Fruit fly (Drosophila melanogaster): ENCODE data around the gene Grx1.
A peak's percentile ranks its signal among the peaks of the same experiment; 100 is the strongest.

Grx1 gene

dm6 chr3L:18867521-18867920, 1.5 kb upstream of the Grx1 start, which contains the start of gene Dysb (continued):
- TF ChIP-seq tll (GFP tag; optimal IDR thresholded peaks at IDR 0.05) (no peak), CG30403 (GFP tag; optimal IDR thresholded peaks at IDR 0.05) (peak; percentile 84), CG7745 (tag; optimal IDR thresholded peaks at IDR 0.05) (peak; percentile 24), CG30020 (tag; optimal IDR thresholded peaks at IDR 0.05) (peak; percentile 57), ac (GFP tag; optimal IDR thresholded peaks at IDR 0.05) (peak; percentile 47), Spps (tag; optimal IDR thresholded peaks at IDR 0.05) (peak; percentile 68), dati (GFP tag; IDR thresholded peaks at IDR 0.05) (peak; percentile 81), NK7.1 (GFP tag; optimal IDR thresholded peaks at IDR 0.05) (peak; percentile 9), CG11723 (GFP tag; optimal IDR thresholded peaks at IDR 0.05) (peak; percentile 75), sim (GFP tag; IDR thresholded peaks at IDR 0.05) (peak; percentile 72), CG10462 (GFP tag; optimal IDR thresholded peaks at IDR 0.05) (peak; percentile 45), CG8478 (optimal IDR thresholded peaks at IDR 0.05) (no peak), CG7928 (GFP tag; optimal IDR thresholded peaks at IDR 0.05) (peak; percentile 9), Opbp (GFP tag; IDR thresholded peaks at IDR 0.05; ENCODE audit: partially characterized antibody) (no peak), CG9215 (GFP tag; IDR thresholded peaks at IDR 0.05) (no peak; the same call in 1 of the 2 replicates), CG9727 (GFP tag; optimal IDR thresholded peaks at IDR 0.05) (peak; percentile 88), h (optimal IDR thresholded peaks at IDR 0.05) (no peak), Dip2 (GFP tag; IDR thresholded peaks at IDR 0.05) (no peak), lilli (GFP tag; optimal IDR thresholded peaks at IDR 0.05) (peak; percentile 84), CG8765 (GFP tag; IDR thresholded peaks at IDR 0.05) (peak; percentile 74), CG4424 (GFP tag; optimal IDR thresholded peaks at IDR 0.05) (peak; percentile 79), MTF-1 (GFP tag; optimal IDR thresholded peaks at IDR 0.05; ENCODE audit: borderline replicate concordance) (peak; percentile 84), E2f1 (GFP tag; IDR thresholded peaks at IDR 0.05) (peak; percentile 91), CG16815 (GFP tag; optimal IDR thresholded peaks at IDR 0.05) (peak; percentile 72), CG4360 (GFP tag; IDR thresholded peaks at IDR 0.05) (no peak; the same call in 1 of the 2 replicates), gt (GFP tag; IDR thresholded peaks at IDR 0.05) (peak; percentile 10; the same call in 1 of the 2 replicates), aop (GFP tag; IDR thresholded peaks at IDR 0.05) (peak; percentile 74), peb (GFP tag; IDR thresholded peaks at IDR 0.05) (peak; percentile 73), cg (GFP tag; optimal IDR thresholded peaks at IDR 0.05) (no peak), HmgD (GFP tag; optimal IDR thresholded peaks at IDR 0.05) (no peak), CG14965 (GFP tag; optimal IDR thresholded peaks at IDR 0.05; ENCODE audit: borderline replicate concordance) (no peak), rib (GFP tag; IDR thresholded peaks at IDR 0.05) (peak; percentile 81), Dll (GFP tag; IDR thresholded peaks at IDR 0.05; ENCODE audit: partially characterized antibody) (peak; percentile 60; the same call in 3 of the 4 replicates), slp2 (GFP tag; optimal IDR thresholded peaks at IDR 0.05) (peak; percentile 51), Fer1 (GFP tag; optimal IDR thresholded peaks at IDR 0.05) (peak; percentile 90), Hr51 (GFP tag; optimal IDR thresholded peaks at IDR 0.05) (peak; percentile 33 to 91), hkb (optimal IDR thresholded peaks at IDR 0.05) (no peak), hkb (GFP tag; IDR thresholded peaks at IDR 0.05) (peak; percentile 95), Stat92E (GFP tag; optimal IDR thresholded peaks at IDR 0.05) (peak in 1 of 3 experiments; percentile 68), CG5953 (GFP tag; IDR thresholded peaks at IDR 0.05) (peak; percentile 91), CG3065 (GFP tag; optimal IDR thresholded peaks at IDR 0.05) (no peak), Hmx (GFP tag; optimal IDR thresholded peaks at IDR 0.05) (peak; percentile 23), org-1 (GFP tag; optimal IDR thresholded peaks at IDR 0.05) (peak; percentile 45), CG6272 (GFP tag; IDR thresholded peaks at IDR 0.05) (peak; percentile 64; the same call in 1 of the 2 replicates), ham (GFP tag; IDR thresholded peaks at IDR 0.05) (no peak), NfI (GFP tag; optimal IDR thresholded peaks at IDR 0.05) (peak; percentile 86), gfzf (GFP tag; optimal IDR thresholded peaks at IDR 0.05) (no peak), ara (GFP tag; IDR thresholded peaks at IDR 0.05) (peak; percentile 88), cato (GFP tag; optimal IDR thresholded peaks at IDR 0.05; ENCODE audit: borderline replicate concordance) (peak; percentile 54), ranshi (GFP tag; IDR thresholded peaks at IDR 0.05) (peak; percentile 81), trh (GFP tag; optimal IDR thresholded peaks at IDR 0.05) (peak; percentile 17), trem (tag; optimal IDR thresholded peaks at IDR 0.05) (peak; percentile 72)
